Worm (Caenorhabditis elegans): ENCODE results near the gene W04G3.10.

W04G3.10 gene

ce11 chrX:11057028-11057427 lies 21.0 kb downstream of the W04G3.10 start, which contains the start of gene lpr-3 (continued):
- TF ChIP-seq gmeb-1 (tag; optimal IDR thresholded peaks at IDR 0.05) (no peak), alr-1 (tag; optimal IDR thresholded peaks at IDR 0.05) (no peak), mbf-1 (tag; optimal IDR thresholded peaks at IDR 0.05) (no peak), nhr-12 (tag; optimal IDR thresholded peaks at IDR 0.05) (no peak), R02D3.7 (tag; optimal IDR thresholded peaks at IDR 0.05) (no peak), elt-1 (tag; optimal IDR thresholded peaks at IDR 0.05) (peak; percentile 62), lin-13 (GFP tag; optimal IDR thresholded peaks at IDR 0.05) (no peak), elt-3 (tag; optimal IDR thresholded peaks at IDR 0.05) (no peak), egl-27 (tag; optimal IDR thresholded peaks at IDR 0.05) (peak; percentile 40), dmd-4 (tag; optimal IDR thresholded peaks at IDR 0.05) (no peak), aly-2 (tag; optimal IDR thresholded peaks at IDR 0.05) (no peak), ztf-1 (GFP tag; conservative IDR thresholded peaks at IDR 0.05) (no peak), nhr-129 (tag; optimal IDR thresholded peaks at IDR 0.05) (no peak), nhr-77 (tag; optimal IDR thresholded peaks at IDR 0.05) (no peak), zag-1 (tag; optimal IDR thresholded peaks at IDR 0.05) (no peak)

DNA sequence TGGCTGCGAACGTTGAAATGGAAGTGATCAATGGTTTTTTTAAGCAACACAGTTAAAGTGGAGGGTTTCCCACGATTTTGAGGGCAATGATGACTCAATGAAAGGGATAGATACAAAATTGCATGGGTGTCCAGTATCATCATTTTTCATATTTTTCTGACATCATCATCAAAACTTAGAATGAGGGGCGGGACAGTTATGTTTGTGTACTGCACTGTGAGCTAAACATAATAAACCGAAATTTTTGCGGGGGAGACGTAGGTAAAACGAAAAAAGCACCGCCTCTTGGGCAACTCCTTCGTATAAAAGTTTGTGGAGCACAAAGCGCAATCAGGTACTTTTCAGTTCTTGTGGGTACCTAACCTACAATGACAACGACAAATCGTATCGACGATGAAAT lies 24.4 kb downstream of the W04G3.10 start, which contains the start of gene C09F12.2:
Gene C09F12.2, plus strand, starts transcription at position 301 of the 400 bp plus-strand sequence.
- TF ChIP-seq sma-3 (GFP tag; optimal IDR thresholded peaks at IDR 0.05) (no peak), nhr-10 (tag; optimal IDR thresholded peaks at IDR 0.05) (no peak), ztf-11 (tag; optimal IDR thresholded peaks at IDR 0.05) (no peak), ztf-4 (tag; optimal IDR thresholded peaks at IDR 0.05) (no peak), zag-1 (tag; optimal IDR thresholded peaks at IDR 0.05) (no peak), mab-5 (tag; optimal IDR thresholded peaks at IDR 0.05) (no peak), unc-62 (GFP tag; optimal IDR thresholded peaks at IDR 0.05) (no peak), sem-4 (tag; optimal IDR thresholded peaks at IDR 0.05) (no peak), lin-39 (tag; optimal IDR thresholded peaks at IDR 0.05) (no peak), mdl-1 (tag; optimal IDR thresholded peaks at IDR 0.05) (no peak), elt-3 (tag; optimal IDR thresholded peaks at IDR 0.05) (no peak), fos-1 (tag; optimal IDR thresholded peaks at IDR 0.05) (no peak), nhr-23 (tag; optimal IDR thresholded peaks at IDR 0.05) (no peak), nhr-77 (tag; optimal IDR thresholded peaks at IDR 0.05) (no peak), F13H6.1 (tag; optimal IDR thresholded peaks at IDR 0.05) (no peak), ama-1 (optimal IDR thresholded peaks at IDR 0.05) (no peak), egl-27 (tag; optimal IDR thresholded peaks at IDR 0.05) (no peak)

- TF ChIP-seq sem-4 (tag; optimal IDR thresholded peaks at IDR 0.05) (no peak), R02D3.7 (tag; optimal IDR thresholded peaks at IDR 0.05) (no peak), ztf-4 (tag; optimal IDR thresholded peaks at IDR 0.05) (no peak), crh-2 (tag; optimal IDR thresholded peaks at IDR 0.05) (no peak), nhr-12 (tag; optimal IDR thresholded peaks at IDR 0.05) (no peak), nhr-25 (tag; optimal IDR thresholded peaks at IDR 0.05) (no peak), snpc-4 (tag; optimal IDR thresholded peaks at IDR 0.05) (no peak), nhr-129 (tag; optimal IDR thresholded peaks at IDR 0.05) (no peak), mdl-1 (tag; optimal IDR thresholded peaks at IDR 0.05) (no peak), nhr-237 (tag; optimal IDR thresholded peaks at IDR 0.05) (no peak)
These were observed 27.7 kb downstream of the W04G3.10 start for ce11 chrX:11050335-11050734.

- TF ChIP-seq nhr-237 (tag; optimal IDR thresholded peaks at IDR 0.05), result no peak
- TF ChIP-seq sma-9 (GFP tag; optimal IDR thresholded peaks at IDR 0.05), result peak; percentile 50
- TF ChIP-seq sma-9 (tag; optimal IDR thresholded peaks at IDR 0.05), result no peak
- TF ChIP-seq F13H6.1 (tag; optimal IDR thresholded peaks at IDR 0.05), result peak; percentile 38
- TF ChIP-seq crh-2 (tag; optimal IDR thresholded peaks at IDR 0.05), result peak; percentile 84
- TF ChIP-seq gmeb-1 (tag; optimal IDR thresholded peaks at IDR 0.05), result peak; percentile 44
- peak; percentile 98 for TF ChIP-seq fos-1 (tag; optimal IDR thresholded peaks at IDR 0.05)
- no peak for TF ChIP-seq peb-1 (tag; optimal IDR thresholded peaks at IDR 0.05)
- no peak for TF ChIP-seq aly-2 (tag; optimal IDR thresholded peaks at IDR 0.05)
These were observed 30.9 kb downstream of the W04G3.10 start, which contains the start of gene clc-1 for ce11 chrX:11047183-11047582. TSS of gene clc-1 (plus strand) at chrX:11047446.

- TF ChIP-seq sma-3 (GFP tag; optimal IDR thresholded peaks at IDR 0.05), result no peak
- no peak for TF ChIP-seq nhr-10 (tag; optimal IDR thresholded peaks at IDR 0.05)
- no peak for TF ChIP-seq mab-5 (tag; optimal IDR thresholded peaks at IDR 0.05)
- TF ChIP-seq peb-1 (tag; optimal IDR thresholded peaks at IDR 0.05), result no peak
- no peak for TF ChIP-seq snpc-4 (tag; optimal IDR thresholded peaks at IDR 0.05)
- TF ChIP-seq skn-1 (tag; optimal IDR thresholded peaks at IDR 0.05), result no peak
- no peak for TF ChIP-seq mdl-1 (tag; optimal IDR thresholded peaks at IDR 0.05)
- no peak for TF ChIP-seq sem-4 (tag; optimal IDR thresholded peaks at IDR 0.05)
- TF ChIP-seq unc-55 (GFP tag; optimal IDR thresholded peaks at IDR 0.05), result no peak
- no peak for TF ChIP-seq Y55F3AM.14 (GFP tag; optimal IDR thresholded peaks at IDR 0.05)
- TF ChIP-seq F13H6.1 (tag; optimal IDR thresholded peaks at IDR 0.05), result no peak
- TF ChIP-seq nhr-12 (tag; optimal IDR thresholded peaks at IDR 0.05), result no peak
- TF ChIP-seq nhr-6 (tag; optimal IDR thresholded peaks at IDR 0.05), result no peak
- TF ChIP-seq ama-1 (optimal IDR thresholded peaks at IDR 0.05), result no peak
- TF ChIP-seq nhr-129 (tag; optimal IDR thresholded peaks at IDR 0.05), result no peak
- TF ChIP-seq ZK546.5 (tag; optimal IDR thresholded peaks at IDR 0.05), result no peak
- TF ChIP-seq alr-1 (tag; optimal IDR thresholded peaks at IDR 0.05), result no peak
- no peak for TF ChIP-seq elt-1 (tag; optimal IDR thresholded peaks at IDR 0.05)
- TF ChIP-seq blmp-1 (tag; optimal IDR thresholded peaks at IDR 0.05; ENCODE audit: insufficient read depth), result no peak
These were observed 35.3 kb downstream of the W04G3.10 start, which contains the start of gene C09F12.3 for ce11 chrX:11042777-11043176. TSS of gene C09F12.3 (minus strand) at chrX:11042877.

Data from whole organism, L2 larva.